Worm (Caenorhabditis elegans) whole organism, young adult: Measurements from ENCODE around the gene gbh-2.

Experiments used
- B0261.1 ChIP-seq: sonication (generic microtip); optimal IDR thresholded peaks from 2 replicates; lab custom pipeline; 2016; ENCODE audit warnings: mild to moderate bottlenecking, missing genetic modification characterization, moderate library complexity, missing compliant biosample characterization
- D2030.7 ChIP-seq: fragments of 200-800 bp; sonication (Bioruptor generic); IDR thresholded peaks from 2 replicates; pipeline ENCODE4 v1.3.6; 2022; ENCODE audit warnings: missing genetic modification reagents, missing genetic modification characterization, missing compliant biosample characterization
- F10E7.11 ChIP-seq: sonication (generic microtip); optimal IDR thresholded peaks from 2 replicates; lab custom pipeline; 2017; ENCODE audit warnings: mild to moderate bottlenecking, missing genetic modification characterization, moderate library complexity, missing compliant biosample characterization
- F33H1.4 ChIP-seq: fragments of 200-800 bp; sonication (Bioruptor generic); IDR thresholded peaks from 2 replicates; pipeline ENCODE4 v1.3.6; 2022; ENCODE audit warnings: missing genetic modification reagents, missing genetic modification characterization, missing compliant biosample characterization
- F37B4.10 ChIP-seq: fragments of 200-800 bp; sonication (Bioruptor generic); IDR thresholded peaks from 2 replicates; pipeline ENCODE4 v1.3.6; 2022; ENCODE audit warnings: missing genetic modification characterization, missing compliant biosample characterization
- T07F8.4 ChIP-seq: sonication (generic microtip); optimal IDR thresholded peaks from 2 replicates; lab custom pipeline; 2016; ENCODE audit warnings: mild to moderate bottlenecking, missing genetic modification characterization, moderate library complexity, missing compliant biosample characterization
- Y56A3A.18 ChIP-seq: fragments of 200-800 bp; sonication (Bioruptor generic); IDR thresholded peaks from 2 replicates; pipeline ENCODE4 v1.3.6; 2022; ENCODE audit warnings: missing genetic modification reagents, missing genetic modification characterization, missing compliant biosample characterization
- Y79H2A.3 ChIP-seq: fragments of 200-800 bp; sonication (Bioruptor generic); conservative IDR thresholded peaks from 2 replicates; pipeline ENCODE4 v1.3.6; 2022; ENCODE audit warnings: missing genetic modification reagents, missing genetic modification characterization, missing compliant biosample characterization
- Y95B8A.8 ChIP-seq: fragments of 200-800 bp; sonication (Bioruptor generic); IDR thresholded peaks from 2 replicates; pipeline ENCODE4 v1.3.6; 2022; ENCODE audit warnings: missing genetic modification reagents, missing genetic modification characterization, missing compliant biosample characterization
- ZK185.1 ChIP-seq: sonication (generic microtip); optimal IDR thresholded peaks from 2 replicates; lab custom pipeline; 2016; ENCODE audit warnings: mild to moderate bottlenecking, missing genetic modification characterization, missing compliant biosample characterization; ENCODE audit not compliant: poor library complexity, severe bottlenecking
- attf-3 ChIP-seq: fragments of 200-800 bp; sonication (Bioruptor generic); conservative IDR thresholded peaks from 2 replicates; pipeline ENCODE4 v1.3.6; 2022; ENCODE audit warnings: missing genetic modification reagents, missing genetic modification characterization, missing compliant biosample characterization
- attf-6 ChIP-seq: fragments of 200-800 bp; sonication (Bioruptor generic); IDR thresholded peaks from 2 replicates; pipeline ENCODE4 v1.3.6; 2022; ENCODE audit warnings: missing genetic modification reagents, missing genetic modification characterization, missing compliant biosample characterization
- bed-1 ChIP-seq: fragments of 200-800 bp; sonication (Bioruptor generic); IDR thresholded peaks from 2 replicates; pipeline ENCODE4 v1.3.6; 2022; ENCODE audit warnings: missing genetic modification reagents, missing genetic modification characterization, missing compliant biosample characterization
- bed-2 ChIP-seq: fragments of 200-800 bp; sonication (Bioruptor generic); IDR thresholded peaks from 2 replicates; pipeline ENCODE4 v1.3.6; 2022; ENCODE audit warnings: missing genetic modification reagents, missing genetic modification characterization, missing compliant biosample characterization
- ceh-100 ChIP-seq: fragments of 200-800 bp; sonication (Bioruptor generic); IDR thresholded peaks from 2 replicates; pipeline ENCODE4 v1.3.6; 2022; ENCODE audit warnings: missing genetic modification reagents, missing genetic modification characterization, missing compliant biosample characterization
- dpl-1 ChIP-seq: fragments of 150-350 bp; optimal IDR thresholded peaks from 2 replicates; lab custom pipeline; 2014; ENCODE audit warnings: missing biosample characterization, missing genetic modification reagents, missing genetic modification characterization
- him-1 ChIP-seq: sonication (generic microtip); optimal IDR thresholded peaks from 2 replicates; lab custom pipeline; 2016; ENCODE audit warnings: missing genotype, missing genetic modification reagents, missing genetic modification characterization, missing compliant biosample characterization
- hlh-26 ChIP-seq: fragments of 200-800 bp; sonication (Bioruptor generic); conservative IDR thresholded peaks from 2 replicates; pipeline ENCODE4 v1.3.6; 2022; ENCODE audit warnings: missing genetic modification reagents, missing genetic modification characterization, missing compliant biosample characterization
- lag-1 ChIP-seq: fragments of 200-800 bp; sonication (Bioruptor generic); IDR thresholded peaks from 2 replicates; pipeline ENCODE4 v1.3.6; 2022; ENCODE audit warnings: missing genetic modification reagents, missing genetic modification characterization, missing compliant biosample characterization
- let-526 ChIP-seq: fragments of 200-800 bp; sonication (Bioruptor generic); IDR thresholded peaks from 2 replicates; pipeline ENCODE4 v1.3.6; 2022; ENCODE audit warnings: missing genetic modification reagents, missing genetic modification characterization, missing compliant biosample characterization
- let-607 ChIP-seq, 2 experiments: fragments of 200-800 bp in 1 of 2; sonication (Bioruptor generic) in 1 of 2; sonication (generic microtip) in 1 of 2; optimal IDR thresholded peaks; 2 replicates each; lab custom pipeline; 2016 to 2018; ENCODE audit warnings: mild to moderate bottlenecking in 2 of 2, missing compliant biosample characterization in 2 of 2, missing genetic modification characterization in 2 of 2, moderate library complexity in 2 of 2, missing genotype in 1 of 2
- lin-40 ChIP-seq: sonication (generic microtip); optimal IDR thresholded peaks from 2 replicates; lab custom pipeline; 2016; ENCODE audit warnings: missing genetic modification characterization, mild to moderate bottlenecking, missing compliant biosample characterization, missing genotype, missing genetic modification reagents
- madf-10 ChIP-seq: sonication (generic microtip); optimal IDR thresholded peaks from 2 replicates; lab custom pipeline; 2016; ENCODE audit warnings: mild to moderate bottlenecking, missing genetic modification characterization, missing compliant biosample characterization
- madf-3 ChIP-seq: fragments of 200-800 bp; sonication (Bioruptor generic); IDR thresholded peaks from 2 replicates; pipeline ENCODE4 v1.3.6; 2022; ENCODE audit warnings: missing genetic modification reagents, missing genetic modification characterization, missing compliant biosample characterization
- mcd-1 ChIP-seq: fragments of 200-800 bp; sonication (Bioruptor generic); IDR thresholded peaks from 2 replicates; pipeline ENCODE4 v1.3.6; 2022; ENCODE audit warnings: missing genetic modification reagents, missing genetic modification characterization, missing compliant biosample characterization
- nfya-2 ChIP-seq: fragments of 200-800 bp; sonication (Bioruptor generic); IDR thresholded peaks from 2 replicates; pipeline ENCODE4 v1.3.6; 2022; ENCODE audit warnings: missing genetic modification reagents, missing genetic modification characterization, missing compliant biosample characterization
- nhr-120 ChIP-seq: fragments of 200-800 bp; sonication (Bioruptor generic); IDR thresholded peaks from 2 replicates; pipeline ENCODE4 v1.3.6; 2022; ENCODE audit warnings: missing genetic modification characterization, missing compliant biosample characterization
- nhr-27 ChIP-seq: fragments of 200-800 bp; sonication (Bioruptor generic); optimal IDR thresholded peaks from 2 replicates; lab custom pipeline; 2018; ENCODE audit warnings: mild to moderate bottlenecking, missing genetic modification characterization, moderate library complexity, missing compliant biosample characterization
- pbrm-1 ChIP-seq: fragments of 200-800 bp; sonication (Bioruptor generic); IDR thresholded peaks from 2 replicates; pipeline ENCODE4 v1.3.6; 2022; ENCODE audit warnings: missing genetic modification reagents, missing genetic modification characterization, missing compliant biosample characterization
- rec-8 ChIP-seq, 2 experiments: sonication (generic microtip); optimal IDR thresholded peaks; 2 replicates each; lab custom pipeline; 2016; ENCODE audit warnings: mild to moderate bottlenecking in 2 of 2, missing genetic modification characterization in 2 of 2, missing genetic modification reagents in 2 of 2, missing genotype in 2 of 2, missing biosample characterization in 1 of 2, missing compliant biosample characterization in 1 of 2, moderate library complexity in 1 of 2
- sea-2 ChIP-seq: fragments of 200-800 bp; sonication (Bioruptor generic); IDR thresholded peaks from 2 replicates; pipeline ENCODE4 v1.3.6; 2022; ENCODE audit warnings: missing genetic modification characterization, missing compliant biosample characterization
- snpc-4 ChIP-seq, 5 experiments: fragments of 150-350 bp in 1 of 5; sonication (generic microtip) in 4 of 5; optimal IDR thresholded peaks; 2 replicates each; lab custom pipeline; 2014 to 2018; ENCODE audit warnings: missing genetic modification characterization in 5 of 5, missing biosample characterization in 3 of 5, antibody characterized with exemption in 2 of 5, mild to moderate bottlenecking in 2 of 5, missing compliant biosample characterization in 2 of 5, missing genotype in 2 of 5, moderate library complexity in 2 of 5, missing genetic modification reagents in 1 of 5
- xnd-1 ChIP-seq: sonication (generic microtip); optimal IDR thresholded peaks from 2 replicates; lab custom pipeline; 2016; ENCODE audit warnings: missing genotype, missing genetic modification reagents, missing genetic modification characterization, missing compliant biosample characterization
- ztf-25 ChIP-seq: fragments of 200-800 bp; sonication (Bioruptor generic); IDR thresholded peaks from 2 replicates; pipeline ENCODE4 v1.3.6; 2022; ENCODE audit warnings: missing genetic modification reagents, missing genetic modification characterization, missing compliant biosample characterization
- ztf-6 ChIP-seq: fragments of 200-800 bp; sonication (Bioruptor generic); IDR thresholded peaks from 2 replicates; pipeline ENCODE4 v1.3.6; 2022; ENCODE audit warnings: missing genetic modification reagents, missing genetic modification characterization, missing compliant biosample characterization

gbh-2 gene

DNA sequence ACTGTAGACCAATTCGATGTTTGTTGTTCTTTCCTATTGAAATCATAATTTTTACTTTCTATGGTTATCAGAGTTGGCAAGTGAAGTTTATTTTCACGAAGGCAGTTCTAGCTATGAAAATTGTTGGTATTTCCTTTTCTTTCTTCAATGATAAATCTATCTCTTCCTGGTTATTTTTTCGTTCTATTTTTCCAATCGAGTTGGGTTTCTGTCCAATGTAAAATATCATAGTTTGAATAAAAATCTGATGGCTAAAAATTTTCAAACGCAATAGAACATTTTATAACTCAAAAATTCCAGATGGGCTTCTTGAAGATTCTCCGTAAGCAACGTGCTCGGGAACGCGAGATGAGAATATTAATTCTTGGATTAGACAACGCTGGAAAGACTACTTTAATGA lies 41.7 kb upstream of the gbh-2 start, which contains the start of gene evl-20:
Gene evl-20, plus strand, starts transcription at position 301 of the 400 bp plus-strand sequence.
- TF ChIP-seq bed-1 (GFP tag; lab: Robert Waterston, UW) (no peak), pbrm-1 (no peak), ZK185.1 (tag; lab: Kevin White, UChicago) (no peak), F37B4.10 (GFP tag; lab: Robert Waterston, UW) (no peak), lin-40 (tag; lab: Kevin White, UChicago) (no peak), Y56A3A.18 (GFP tag; lab: Robert Waterston, UW) (0 out of 2 replicates have a peak, but pooled peaks have one; percentile 41)

ce11 chrII:8446731-8447130 lies 38.9 kb upstream of the gbh-2 start, which contains the start of gene cut-3:
Gene cut-3, minus strand, starts transcription at chrII:8446831.
- TF ChIP-seq xnd-1 (tag; lab: Kevin White, UChicago) (no peak), snpc-4 (GFP tag; optimal IDR thresholded peaks at IDR 0.05; lab: Kevin White, UChicago) (no peak), snpc-4 (tag; optimal IDR thresholded peaks at IDR 0.05; lab: Kevin White, UChicago) (no peak), Y56A3A.18 (GFP tag; lab: Robert Waterston, UW) (no peak), attf-3 (GFP tag; lab: Robert Waterston, UW) (no peak), ceh-100 (GFP tag; lab: Robert Waterston, UW) (no peak), pbrm-1 (no peak), T07F8.4 (tag; lab: Kevin White, UChicago) (no peak), let-607 (tag; optimal IDR thresholded peaks at IDR 0.05; lab: Kevin White, UChicago) (no peak), him-1 (tag; lab: Kevin White, UChicago) (no peak), mcd-1 (GFP tag; lab: Robert Waterston, UW) (no peak), madf-3 (GFP tag; lab: Robert Waterston, UW) (no peak), nhr-120 (GFP tag; lab: Robert Waterston, UW) (no peak), hlh-26 (no peak), Y95B8A.8 (no peak), sea-2 (GFP tag; lab: Robert Waterston, UW) (no peak), Y79H2A.3 (GFP tag; lab: Robert Waterston, UW) (no peak)

- TF ChIP-seq attf-6 (GFP tag; lab: Robert Waterston, UW) (no peak), D2030.7 (GFP tag; lab: Robert Waterston, UW) (no peak)
- TF ChIP-seq, all 124 proteins: peak for 0
These were observed 36.0 kb upstream of the gbh-2 start, which contains the start of gene F22B5.4 for ce11 chrII:8449660-8450118. Gene F22B5.4, plus strand, starts transcription at chrII:8449710.

DNA sequence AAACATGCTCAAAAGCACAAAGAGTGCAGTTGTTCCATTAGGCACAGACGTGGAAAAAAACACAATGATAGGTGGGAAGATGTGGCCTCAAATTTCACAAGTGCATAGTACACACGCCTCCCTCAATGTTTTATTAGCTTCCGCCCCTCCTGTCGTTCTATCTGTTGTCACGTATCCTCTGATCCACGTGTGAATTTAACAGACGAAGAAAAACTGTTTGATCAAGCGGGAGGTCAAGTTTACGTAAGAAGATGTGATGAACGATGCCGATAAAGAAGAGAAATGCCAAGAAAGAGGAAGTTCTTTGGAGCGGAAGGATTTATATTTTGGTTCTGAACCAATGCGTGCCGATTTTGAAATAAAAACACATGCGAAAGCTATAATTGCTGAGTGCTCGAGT lies 34.9 kb upstream of the gbh-2 start:
- TF ChIP-seq lag-1 (GFP tag; lab: Robert Waterston, UW) (no peak), nfya-2 (GFP tag; lab: Robert Waterston, UW) (no peak), dpl-1 (GFP tag; lab: Kevin White, UChicago) (no peak), bed-2 (no peak), madf-10 (tag; lab: Kevin White, UChicago) (no peak), rec-8 (tag; optimal IDR thresholded peaks at IDR 0.05; lab: Kevin White, UChicago) (no peak), B0261.1 (tag; lab: Kevin White, UChicago) (no peak), ztf-25 (no peak), nhr-27 (no peak), let-526 (GFP tag; lab: Robert Waterston, UW) (no peak), F33H1.4 (GFP tag; lab: Robert Waterston, UW) (no peak), F10E7.11 (no peak), ztf-6 (GFP tag; lab: Robert Waterston, UW) (no peak)
